Fruit fly (Drosophila melanogaster): Measurements from ENCODE around the gene CG43349.

CG43349 gene

dm6 chr2L:1183799-1184198 is 16.2 kb upstream of the CG43349 start, which contains the start of the genes CG5126 and Tgt:
CG5126 (minus strand) TSS chr2L:1184020.
Tgt (plus strand) TSS chr2L:1184065.
- TF ChIP-seq CG8478 (optimal IDR thresholded peaks at IDR 0.05) (no peak), CTCF (optimal IDR thresholded peaks at IDR 0.05) (peak; percentile 68 to 83)

- TF ChIP-seq CG8478 (optimal IDR thresholded peaks at IDR 0.05) (no peak), CTCF (optimal IDR thresholded peaks at IDR 0.05) (no peak)
These were observed 14.1 kb upstream of the CG43349 start, which contains the start of gene CG5001 for dm6 chr2L:1185642-1186497. CG5001 (plus strand) TSS chr2L:1185757.

- TF ChIP-seq CTCF (optimal IDR thresholded peaks at IDR 0.05) (no peak), CG8478 (optimal IDR thresholded peaks at IDR 0.05) (no peak)
These were observed 839 bp upstream of the CG43349 start, which contains the start of the genes CG5139 and CG43348 for dm6 chr2L:1199166-1199565. CG5139 (minus strand) TSS chr2L:1199266. CG43348 (plus strand) TSS chr2L:1199412.

dm6 chr2L:1201396-1201837 is 1.4 kb downstream of the CG43349 start:
- TF ChIP-seq CG8478 (optimal IDR thresholded peaks at IDR 0.05) (no peak), CTCF (optimal IDR thresholded peaks at IDR 0.05) (no peak)

dm6 chr2L:1202445-1202844 is 2.4 kb downstream of the CG43349 start:
- TF ChIP-seq CG8478 (optimal IDR thresholded peaks at IDR 0.05) (no peak), CTCF (optimal IDR thresholded peaks at IDR 0.05) (no peak)

dm6 chr2L:1203915-1204314 is 3.9 kb downstream of the CG43349 start, which contains the start of gene CG14342:
CG14342 (plus strand) TSS chr2L:1204215.
- no peak for TF ChIP-seq CTCF (optimal IDR thresholded peaks at IDR 0.05)

- TF ChIP-seq CG8478 (optimal IDR thresholded peaks at IDR 0.05) (no peak), CTCF (optimal IDR thresholded peaks at IDR 0.05) (no peak)
These were observed 7.4 kb downstream of the CG43349 start for dm6 chr2L:1207432-1207831.

- TF ChIP-seq CTCF (optimal IDR thresholded peaks at IDR 0.05) (no peak), CG8478 (optimal IDR thresholded peaks at IDR 0.05) (no peak)
These were observed 11.5 kb downstream of the CG43349 start for dm6 chr2L:1211528-1211927.

- TF ChIP-seq CTCF (optimal IDR thresholded peaks at IDR 0.05): no peak
- TF ChIP-seq CG8478 (optimal IDR thresholded peaks at IDR 0.05): no peak
These were observed 13.6 kb downstream of the CG43349 start for dm6 chr2L:1213587-1213986.

dm6 chr2L:1214465-1214864 is 14.5 kb downstream of the CG43349 start:
- TF ChIP-seq CTCF (optimal IDR thresholded peaks at IDR 0.05) (no peak), CG8478 (optimal IDR thresholded peaks at IDR 0.05) (no peak)

- TF ChIP-seq CG8478 (optimal IDR thresholded peaks at IDR 0.05) (no peak), CTCF (optimal IDR thresholded peaks at IDR 0.05) (no peak)
These were observed 17.1 kb downstream of the CG43349 start for dm6 chr2L:1217033-1217612.

- no peak for TF ChIP-seq CG8478 (optimal IDR thresholded peaks at IDR 0.05)
These were observed 18.0 kb downstream of the CG43349 start for dm6 chr2L:1217892-1218473.

- no peak for TF ChIP-seq CG8478 (optimal IDR thresholded peaks at IDR 0.05)
- no peak for TF ChIP-seq CTCF (optimal IDR thresholded peaks at IDR 0.05)
These were observed 18.5 kb downstream of the CG43349 start for dm6 chr2L:1218475-1218874.

- TF ChIP-seq CTCF (optimal IDR thresholded peaks at IDR 0.05) (no peak), CG8478 (optimal IDR thresholded peaks at IDR 0.05) (no peak)
These were observed 19.0 kb downstream of the CG43349 start, which contains the start of gene CG42329 for dm6 chr2L:1218993-1219392. CG42329 (plus strand) TSS chr2L:1219293.

dm6 chr2L:1230691-1231090 is 30.7 kb downstream of the CG43349 start:
- TF ChIP-seq CTCF (optimal IDR thresholded peaks at IDR 0.05) (no peak), CG8478 (optimal IDR thresholded peaks at IDR 0.05) (no peak)
